Worm (Caenorhabditis elegans) whole organism, L1 larva: ENCODE data around the gene ZK1010.12.

ENCODE experiments used
- C04F5.9 ChIP-seq: sonication (generic microtip); optimal IDR thresholded peaks from 2 replicates; lab custom pipeline; 2016; ENCODE audit warnings: missing genetic modification characterization, missing compliant biosample characterization
- C16A3.4 ChIP-seq: fragments of 150-350 bp; optimal IDR thresholded peaks from 2 replicates; lab custom pipeline; 2014; ENCODE audit warnings: missing biosample characterization, missing genetic modification characterization
- C34B4.2 ChIP-seq: sonication (generic microtip); optimal IDR thresholded peaks from 2 replicates; lab custom pipeline; 2017; ENCODE audit warnings: mild to moderate bottlenecking, missing genetic modification characterization, missing compliant biosample characterization
- aha-1 ChIP-seq: fragments of 150-350 bp; optimal IDR thresholded peaks from 2 replicates; lab custom pipeline; 2014; ENCODE audit warnings: missing biosample characterization, missing genetic modification characterization
- alr-1 ChIP-seq: fragments of 200-800 bp; sonication (Bioruptor generic); optimal IDR thresholded peaks from 2 replicates; lab custom pipeline; 2018; ENCODE audit warnings: borderline replicate concordance, mild to moderate bottlenecking, missing genetic modification characterization, missing compliant biosample characterization
- blmp-1 ChIP-seq: fragments of 150-350 bp; optimal IDR thresholded peaks from 2 replicates; lab custom pipeline; 2014; ENCODE audit warnings: missing biosample characterization, missing genetic modification characterization
- ceh-8 ChIP-seq: fragments of 200-800 bp; sonication (Bioruptor generic); optimal IDR thresholded peaks from 2 replicates; lab custom pipeline; 2018; ENCODE audit warnings: mild to moderate bottlenecking, missing genetic modification characterization, moderate library complexity, missing compliant biosample characterization
- ceh-82 ChIP-seq, 3 experiments: fragments of 150-350 bp in 1 of 3; sonication (generic microtip) in 2 of 3; optimal IDR thresholded peaks; 2 replicates each; lab custom pipeline; 2014 to 2017; ENCODE audit warnings: missing biosample characterization in 3 of 3, missing genetic modification characterization in 3 of 3
- ceh-90 ChIP-seq: sonication (generic microtip); optimal IDR thresholded peaks from 2 replicates; lab custom pipeline; 2016; ENCODE audit warnings: missing genetic modification characterization, missing compliant biosample characterization
- ces-1 ChIP-seq: fragments of 150-350 bp; optimal IDR thresholded peaks from 2 replicates; lab custom pipeline; 2014; ENCODE audit warnings: missing biosample characterization, missing genetic modification reagents, missing genetic modification characterization
- dsc-1 ChIP-seq: sonication (generic microtip); optimal IDR thresholded peaks from 2 replicates; lab custom pipeline; 2016; ENCODE audit warnings: mild to moderate bottlenecking, missing genetic modification characterization, missing compliant biosample characterization
- efl-1 ChIP-seq, 4 experiments: fragments of 150-350 bp; optimal IDR thresholded peaks in 3 of 4; peaks in 1 of 4; 1 replicate in 1 of 4; 2 replicates in 3 of 4; lab custom pipeline; 2014; ENCODE audit warnings: missing biosample characterization in 2 of 4, missing genetic modification characterization in 2 of 4, missing genetic modification reagents in 2 of 4
- egl-13 ChIP-seq: sonication (generic microtip); optimal IDR thresholded peaks from 2 replicates; lab custom pipeline; 2016; ENCODE audit warnings: missing genotype, missing genetic modification reagents, missing genetic modification characterization, missing compliant biosample characterization
- egl-27 ChIP-seq, 2 experiments: fragments of 150-350 bp in 1 of 2; sonication (generic microtip); optimal IDR thresholded peaks; 3 replicates each; lab custom pipeline; 2017 to 2018; ENCODE audit warnings: missing biosample characterization in 2 of 2, missing genetic modification characterization in 2 of 2, missing genetic modification reagents in 2 of 2
- elt-3 ChIP-seq, 6 experiments: fragments of 150-350 bp in 1 of 6; sonication (generic microtip); optimal IDR thresholded peaks; 2 replicates each; lab custom pipeline; 2017 to 2018; ENCODE audit warnings: missing biosample characterization in 6 of 6, missing genetic modification characterization in 6 of 6, inconsistent platforms in 1 of 6
- ets-5 ChIP-seq: fragments of 200-800 bp; sonication (Bioruptor generic); IDR thresholded peaks from 2 replicates; pipeline ENCODE4 v1.3.6; 2022; ENCODE audit warnings: missing genetic modification characterization, missing compliant biosample characterization
- fkh-10 ChIP-seq: sonication (generic microtip); optimal IDR thresholded peaks from 2 replicates; lab custom pipeline; 2017; ENCODE audit warnings: missing biosample characterization, missing genetic modification reagents, missing genetic modification characterization
- fkh-4 ChIP-seq: sonication (generic microtip); optimal IDR thresholded peaks from 2 replicates; lab custom pipeline; 2016; ENCODE audit warnings: missing compliant biosample characterization, missing genetic modification characterization, borderline replicate concordance
- fkh-8 ChIP-seq: sonication (generic microtip); optimal IDR thresholded peaks from 2 replicates; lab custom pipeline; 2016; ENCODE audit warnings: mild to moderate bottlenecking, missing genetic modification characterization, missing compliant biosample characterization
- grh-1 ChIP-seq: fragments of 200-800 bp; sonication (Bioruptor generic); IDR thresholded peaks from 2 replicates; pipeline ENCODE4 v1.3.6; 2022; ENCODE audit warnings: missing genetic modification reagents, missing genetic modification characterization, missing compliant biosample characterization
- hlh-17 ChIP-seq: fragments of 200-800 bp; sonication (Bioruptor generic); optimal IDR thresholded peaks from 2 replicates; lab custom pipeline; 2018; ENCODE audit warnings: missing genetic modification characterization, mild to moderate bottlenecking, missing compliant biosample characterization, moderate library complexity, borderline replicate concordance
- hpl-2 ChIP-seq: fragments of 150-350 bp; optimal IDR thresholded peaks from 2 replicates; lab custom pipeline; 2014; ENCODE audit warnings: missing biosample characterization, missing genetic modification reagents, missing genetic modification characterization
- isw-1 ChIP-seq: fragments of 200-800 bp; sonication (Bioruptor generic); IDR thresholded peaks from 2 replicates; pipeline ENCODE4 v1.3.6; 2022; ENCODE audit warnings: missing genetic modification characterization, missing compliant biosample characterization
- lin-13 ChIP-seq: fragments of 150-350 bp; optimal IDR thresholded peaks from 2 replicates; lab custom pipeline; 2014; ENCODE audit warnings: missing biosample characterization, missing genetic modification reagents, missing genetic modification characterization
- lin-14 ChIP-seq: fragments of 200-800 bp; sonication (Bioruptor generic); optimal IDR thresholded peaks from 2 replicates; lab custom pipeline; 2018; ENCODE audit warnings: mild to moderate bottlenecking, missing genetic modification characterization, moderate library complexity, missing compliant biosample characterization
- lin-15B ChIP-seq: fragments of 150-350 bp; sonication (generic microtip); optimal IDR thresholded peaks from 3 replicates; lab custom pipeline; 2014; ENCODE audit warnings: missing biosample characterization, missing genetic modification characterization
- lir-3 ChIP-seq: sonication (generic microtip); optimal IDR thresholded peaks from 2 replicates; lab custom pipeline; 2016; ENCODE audit warnings: mild to moderate bottlenecking, missing genetic modification characterization, moderate library complexity, missing compliant biosample characterization; ENCODE audit not compliant: poor library complexity
- mab-9 ChIP-seq: fragments of 200-800 bp; sonication (Bioruptor generic); IDR thresholded peaks from 2 replicates; pipeline ENCODE4 v1.3.6; 2022; ENCODE audit warnings: missing genetic modification reagents, missing genetic modification characterization, missing compliant biosample characterization
- mdl-1 ChIP-seq, 2 experiments: fragments of 150-350 bp; optimal IDR thresholded peaks; 2 replicates each; lab custom pipeline; 2014 to 2017; ENCODE audit warnings: missing biosample characterization in 2 of 2, missing genetic modification characterization in 2 of 2, inconsistent platforms in 1 of 2
- mep-1 ChIP-seq: fragments of 150-350 bp; optimal IDR thresholded peaks from 2 replicates; lab custom pipeline; 2014; ENCODE audit warnings: missing biosample characterization, missing genetic modification characterization
- nhr-11 ChIP-seq: fragments of 150-350 bp; optimal IDR thresholded peaks from 2 replicates; lab custom pipeline; 2014; ENCODE audit warnings: missing biosample characterization, missing genetic modification characterization
- nhr-28 ChIP-seq: fragments of 150-350 bp; optimal IDR thresholded peaks from 2 replicates; lab custom pipeline; 2014; ENCODE audit warnings: missing biosample characterization, missing genetic modification characterization
- nhr-76 ChIP-seq: sonication (generic microtip); optimal IDR thresholded peaks from 2 replicates; lab custom pipeline; 2017; ENCODE audit warnings: missing biosample characterization, missing genetic modification characterization
- nhr-77 ChIP-seq: fragments of 150-350 bp; optimal IDR thresholded peaks from 2 replicates; lab custom pipeline; 2014; ENCODE audit warnings: missing biosample characterization, missing genetic modification characterization
- nhr-84 ChIP-seq: sonication (generic microtip); optimal IDR thresholded peaks from 2 replicates; lab custom pipeline; 2017; ENCODE audit warnings: missing biosample characterization, missing genetic modification characterization
- nhr-85 ChIP-seq: sonication (generic microtip); peaks from one replicate; lab custom pipeline; 2016; ENCODE audit warnings: missing genetic modification characterization, inconsistent platforms, missing compliant biosample characterization
- pag-3 ChIP-seq: sonication (generic microtip); optimal IDR thresholded peaks from 2 replicates; lab custom pipeline; 2017; ENCODE audit warnings: missing genetic modification characterization, mild to moderate bottlenecking, missing compliant biosample characterization, antibody characterized with exemption, borderline replicate concordance; ENCODE audit not compliant: insufficient read depth
- pqm-1 ChIP-seq: sonication (generic microtip); optimal IDR thresholded peaks from 3 replicates; lab custom pipeline; 2017; ENCODE audit warnings: missing biosample characterization, missing genetic modification characterization
- rnt-1 ChIP-seq: sonication (generic microtip); optimal IDR thresholded peaks from 2 replicates; lab custom pipeline; 2016; ENCODE audit warnings: mild to moderate bottlenecking, missing genetic modification characterization, moderate library complexity, missing compliant biosample characterization
- skn-1 ChIP-seq: fragments of 150-350 bp; optimal IDR thresholded peaks from 2 replicates; lab custom pipeline; 2014; ENCODE audit warnings: missing biosample characterization, missing genetic modification characterization
- sox-4 ChIP-seq: sonication (generic microtip); optimal IDR thresholded peaks from 2 replicates; lab custom pipeline; 2016; ENCODE audit warnings: missing genetic modification characterization, missing compliant biosample characterization
- sup-37 ChIP-seq: fragments of 200-800 bp; sonication (Bioruptor generic); optimal IDR thresholded peaks from 2 replicates; lab custom pipeline; 2018; ENCODE audit warnings: mild to moderate bottlenecking, missing genetic modification characterization, missing compliant biosample characterization
- swsn-7 ChIP-seq: sonication (generic microtip); optimal IDR thresholded peaks from 2 replicates; lab custom pipeline; 2016; ENCODE audit warnings: missing genetic modification characterization, missing compliant biosample characterization
- tbx-2 ChIP-seq: sonication (generic microtip); optimal IDR thresholded peaks from 2 replicates; lab custom pipeline; 2016; ENCODE audit warnings: missing genetic modification characterization, missing compliant biosample characterization
- unc-130 ChIP-seq: fragments of 150-350 bp; optimal IDR thresholded peaks from 2 replicates; lab custom pipeline; 2017; ENCODE audit warnings: missing biosample characterization, missing genetic modification characterization, inconsistent platforms
- unc-30 ChIP-seq: sonication (generic microtip); optimal IDR thresholded peaks from 2 replicates; lab custom pipeline; 2017; ENCODE audit warnings: missing biosample characterization, missing genetic modification characterization
- unc-86 ChIP-seq: sonication (generic microtip); optimal IDR thresholded peaks from 2 replicates; lab custom pipeline; 2016; ENCODE audit warnings: missing genetic modification characterization, missing compliant biosample characterization
- vab-15 ChIP-seq: sonication (generic microtip); optimal IDR thresholded peaks from 2 replicates; lab custom pipeline; 2017; ENCODE audit warnings: missing genotype, mild to moderate bottlenecking, missing genetic modification characterization, missing compliant biosample characterization
- xbp-1 ChIP-seq: sonication (generic microtip); optimal IDR thresholded peaks from 2 replicates; lab custom pipeline; 2016; ENCODE audit warnings: missing genetic modification characterization, missing compliant biosample characterization
- zip-4 ChIP-seq: fragments of 200-800 bp; sonication (Bioruptor generic); optimal IDR thresholded peaks from 2 replicates; lab custom pipeline; 2018; ENCODE audit warnings: mild to moderate bottlenecking, missing genetic modification characterization, moderate library complexity, missing compliant biosample characterization
- ztf-4 ChIP-seq: fragments of 150-350 bp; optimal IDR thresholded peaks from 2 replicates; lab custom pipeline; 2014; ENCODE audit warnings: missing biosample characterization, missing genetic modification characterization

ZK1010.12 gene

ce11 chrIII:12978473-12979174 lies 12.5 kb upstream of the ZK1010.12 start, which contains the start of the genes ubq-2 and frg-1:
Gene ubq-2 (minus strand): TSS chrIII:12978523.
Gene frg-1 (plus strand): TSS chrIII:12979162.
- peak; percentile 81 for TF ChIP-seq blmp-1 (tag; lab: Kevin White, UChicago)
- TF ChIP-seq grh-1 (GFP tag; lab: Robert Waterston, UW): peak; percentile 78
- peak; percentile 44 for TF ChIP-seq sup-37 (GFP tag; lab: Kevin White, UChicago)
- TF ChIP-seq fkh-10 (GFP tag; lab: Kevin White, UChicago): peak; percentile 48
- TF ChIP-seq lin-13 (GFP tag; lab: Kevin White, UChicago): peak; percentile 88
- peak; percentile 93 for TF ChIP-seq rnt-1
- no peak for TF ChIP-seq nhr-76 (tag; lab: Kevin White, UChicago)
- peak; percentile 72 for TF ChIP-seq hpl-2 (GFP tag; lab: Kevin White, UChicago)
- peak; percentile 87 for TF ChIP-seq C16A3.4 (tag; lab: Kevin White, UChicago)
- TF ChIP-seq dsc-1 (tag; lab: Kevin White, UChicago): peak; percentile 93
- TF ChIP-seq ceh-8: peak; percentile 49
- TF ChIP-seq lin-14: peak; percentile 87
- TF ChIP-seq pqm-1 (tag; lab: Kevin White, UChicago): no peak
- no peak for TF ChIP-seq nhr-28 (tag; lab: Kevin White, UChicago)
- peak; percentile 88 to 91 for TF ChIP-seq efl-1 (optimal IDR thresholded peaks at IDR 0.05; lab: Kevin White, UChicago)
- peak; percentile 82 to 98 for TF ChIP-seq efl-1 (GFP tag; optimal IDR thresholded peaks at IDR 0.05 in 1 of 2; lab: Kevin White, UChicago)
- TF ChIP-seq egl-27 (tag; optimal IDR thresholded peaks at IDR 0.05; lab: Kevin White, UChicago): no peak
- TF ChIP-seq nhr-85 (tag; lab: Kevin White, UChicago): peak; percentile 93
- no peak for TF ChIP-seq pag-3 (tag; lab: Kevin White, UChicago)
- no peak for TF ChIP-seq ets-5
- peak in 1 of 2 experiments; percentile 73 for TF ChIP-seq mdl-1 (tag; optimal IDR thresholded peaks at IDR 0.05; lab: Kevin White, UChicago)
- TF ChIP-seq ceh-82 (tag; optimal IDR thresholded peaks at IDR 0.05; lab: Kevin White, UChicago): peak; percentile 91 to 98 (median 93)
- peak; percentile 19 for TF ChIP-seq nhr-11 (tag; lab: Kevin White, UChicago)
- peak; percentile 79 for TF ChIP-seq sox-4 (tag; lab: Kevin White, UChicago)
- peak; percentile 96 for TF ChIP-seq unc-130 (tag; lab: Kevin White, UChicago)
- no peak for TF ChIP-seq C34B4.2 (tag; lab: Kevin White, UChicago)
- TF ChIP-seq unc-30: no peak
- TF ChIP-seq lir-3 (tag; lab: Kevin White, UChicago): no peak
- TF ChIP-seq isw-1 (GFP tag; lab: Robert Waterston, UW): peak; percentile 85
- TF ChIP-seq elt-3 (tag; optimal IDR thresholded peaks at IDR 0.05; lab: Kevin White, UChicago): peak in 3 of 6 experiments; percentile 2 to 78 (median 76)
- TF ChIP-seq ceh-90 (tag; lab: Kevin White, UChicago): no peak
- TF ChIP-seq ztf-4 (tag; lab: Kevin White, UChicago): peak; percentile 68
- peak; percentile 69 for TF ChIP-seq zip-4 (GFP tag; lab: Kevin White, UChicago)
- peak; percentile 35 for TF ChIP-seq fkh-4
- TF ChIP-seq unc-86 (tag; lab: Kevin White, UChicago): peak; percentile 86
- peak; percentile 91 for TF ChIP-seq fkh-8 (tag; lab: Kevin White, UChicago)
- peak; percentile 93 for TF ChIP-seq swsn-7 (tag; lab: Kevin White, UChicago)
- TF ChIP-seq nhr-84 (tag; lab: Kevin White, UChicago): no peak
- TF ChIP-seq ces-1 (GFP tag; lab: Kevin White, UChicago): no peak
- TF ChIP-seq C04F5.9 (tag; lab: Kevin White, UChicago): peak; percentile 57
- peak; percentile 6 for TF ChIP-seq aha-1 (tag; lab: Kevin White, UChicago)
- peak; percentile 69 for TF ChIP-seq lin-15B
- no peak for TF ChIP-seq vab-15
- peak; percentile 82 for TF ChIP-seq mep-1 (tag; lab: Kevin White, UChicago)
- peak; percentile 89 for TF ChIP-seq xbp-1 (tag; lab: Kevin White, UChicago)
- TF ChIP-seq mab-9 (GFP tag; lab: Robert Waterston, UW): peak; percentile 59
- TF ChIP-seq egl-13: peak; percentile 67
- TF ChIP-seq skn-1 (tag; lab: Kevin White, UChicago): peak; percentile 60
- TF ChIP-seq tbx-2 (tag; lab: Kevin White, UChicago): peak; percentile 91
- TF ChIP-seq alr-1 (tag; lab: Kevin White, UChicago): no peak
- peak; percentile 79 for TF ChIP-seq nhr-77 (tag; lab: Kevin White, UChicago)
- no peak for TF ChIP-seq hlh-17
